Worm (Caenorhabditis elegans) whole organism, L1 larva: ENCODE measurements around the gene srx-66.
A peak's percentile ranks its signal among the peaks of the same experiment; 100 is the strongest.

Experiments used
- C04F5.9 ChIP-seq: sonication (generic microtip); optimal IDR thresholded peaks from 2 replicates; lab custom pipeline; 2016; ENCODE audit warnings: missing genetic modification characterization, missing compliant biosample characterization
- C34B4.2 ChIP-seq: sonication (generic microtip); optimal IDR thresholded peaks from 2 replicates; lab custom pipeline; 2017; ENCODE audit warnings: mild to moderate bottlenecking, missing genetic modification characterization, missing compliant biosample characterization
- F16B12.6 ChIP-seq: fragments of 150-350 bp; optimal IDR thresholded peaks from 2 replicates; lab custom pipeline; 2014; ENCODE audit warnings: missing biosample characterization, missing genetic modification characterization
- Y116A8C.19 ChIP-seq: sonication (generic microtip); optimal IDR thresholded peaks from 2 replicates; lab custom pipeline; 2016; ENCODE audit warnings: missing compliant biosample characterization, missing genetic modification characterization, borderline replicate concordance
- aha-1 ChIP-seq: fragments of 150-350 bp; optimal IDR thresholded peaks from 2 replicates; lab custom pipeline; 2014; ENCODE audit warnings: missing biosample characterization, missing genetic modification characterization
- blmp-1 ChIP-seq: fragments of 150-350 bp; optimal IDR thresholded peaks from 2 replicates; lab custom pipeline; 2014; ENCODE audit warnings: missing biosample characterization, missing genetic modification characterization
- ceh-8 ChIP-seq: fragments of 200-800 bp; sonication (Bioruptor generic); optimal IDR thresholded peaks from 2 replicates; lab custom pipeline; 2018; ENCODE audit warnings: mild to moderate bottlenecking, missing genetic modification characterization, moderate library complexity, missing compliant biosample characterization
- dpl-1 ChIP-seq, 3 experiments: fragments of 150-350 bp in 2 of 3; sonication (generic microtip) in 1 of 3; optimal IDR thresholded peaks; 2 replicates each; lab custom pipeline; 2014 to 2017; ENCODE audit warnings: missing biosample characterization in 3 of 3, missing genetic modification characterization in 3 of 3, missing genetic modification reagents in 3 of 3
- dsc-1 ChIP-seq: sonication (generic microtip); optimal IDR thresholded peaks from 2 replicates; lab custom pipeline; 2016; ENCODE audit warnings: mild to moderate bottlenecking, missing genetic modification characterization, missing compliant biosample characterization
- egl-13 ChIP-seq: sonication (generic microtip); optimal IDR thresholded peaks from 2 replicates; lab custom pipeline; 2016; ENCODE audit warnings: missing genotype, missing genetic modification reagents, missing genetic modification characterization, missing compliant biosample characterization
- elt-3 ChIP-seq, 6 experiments: fragments of 150-350 bp in 1 of 6; sonication (generic microtip); optimal IDR thresholded peaks; 2 replicates each; lab custom pipeline; 2017 to 2018; ENCODE audit warnings: missing biosample characterization in 6 of 6, missing genetic modification characterization in 6 of 6, inconsistent platforms in 1 of 6
- ets-5 ChIP-seq: fragments of 200-800 bp; sonication (Bioruptor generic); IDR thresholded peaks from 2 replicates; pipeline ENCODE4 v1.3.6; 2022; ENCODE audit warnings: missing genetic modification characterization, missing compliant biosample characterization
- fkh-8 ChIP-seq: sonication (generic microtip); optimal IDR thresholded peaks from 2 replicates; lab custom pipeline; 2016; ENCODE audit warnings: mild to moderate bottlenecking, missing genetic modification characterization, missing compliant biosample characterization
- hpl-2 ChIP-seq: fragments of 150-350 bp; optimal IDR thresholded peaks from 2 replicates; lab custom pipeline; 2014; ENCODE audit warnings: missing biosample characterization, missing genetic modification reagents, missing genetic modification characterization
- irx-1 ChIP-seq: sonication (generic microtip); optimal IDR thresholded peaks from 2 replicates; lab custom pipeline; 2016; ENCODE audit warnings: missing genetic modification characterization, missing compliant biosample characterization
- isw-1 ChIP-seq: fragments of 200-800 bp; sonication (Bioruptor generic); IDR thresholded peaks from 2 replicates; pipeline ENCODE4 v1.3.6; 2022; ENCODE audit warnings: missing genetic modification characterization, missing compliant biosample characterization
- jun-1 ChIP-seq: fragments of 150-350 bp; optimal IDR thresholded peaks from 2 replicates; lab custom pipeline; 2014; ENCODE audit warnings: missing biosample characterization, missing genetic modification reagents, missing genetic modification characterization
- lin-14 ChIP-seq: fragments of 200-800 bp; sonication (Bioruptor generic); optimal IDR thresholded peaks from 2 replicates; lab custom pipeline; 2018; ENCODE audit warnings: mild to moderate bottlenecking, missing genetic modification characterization, moderate library complexity, missing compliant biosample characterization
- lin-35 ChIP-seq, 2 experiments: fragments of 150-350 bp; optimal IDR thresholded peaks; 2 replicates each; lab custom pipeline; 2014; ENCODE audit warnings: missing biosample characterization in 2 of 2, missing genetic modification characterization in 2 of 2, missing genetic modification reagents in 2 of 2
- lin-39 ChIP-seq: fragments of 150-350 bp; optimal IDR thresholded peaks from 2 replicates; lab custom pipeline; 2014; ENCODE audit warnings: missing biosample characterization, missing genetic modification reagents, missing genetic modification characterization
- lir-3 ChIP-seq: sonication (generic microtip); optimal IDR thresholded peaks from 2 replicates; lab custom pipeline; 2016; ENCODE audit warnings: mild to moderate bottlenecking, missing genetic modification characterization, moderate library complexity, missing compliant biosample characterization; ENCODE audit not compliant: poor library complexity
- mab-9 ChIP-seq: fragments of 200-800 bp; sonication (Bioruptor generic); IDR thresholded peaks from 2 replicates; pipeline ENCODE4 v1.3.6; 2022; ENCODE audit warnings: missing genetic modification reagents, missing genetic modification characterization, missing compliant biosample characterization
- mef-2 ChIP-seq: fragments of 150-350 bp; optimal IDR thresholded peaks from 2 replicates; lab custom pipeline; 2014; ENCODE audit warnings: missing biosample characterization, missing genetic modification characterization
- nhr-71 ChIP-seq: sonication (generic microtip); optimal IDR thresholded peaks from 2 replicates; lab custom pipeline; 2016; ENCODE audit warnings: mild to moderate bottlenecking, missing genetic modification characterization, moderate library complexity, missing compliant biosample characterization
- nhr-76 ChIP-seq: sonication (generic microtip); optimal IDR thresholded peaks from 2 replicates; lab custom pipeline; 2017; ENCODE audit warnings: missing biosample characterization, missing genetic modification characterization
- nhr-77 ChIP-seq: fragments of 150-350 bp; optimal IDR thresholded peaks from 2 replicates; lab custom pipeline; 2014; ENCODE audit warnings: missing biosample characterization, missing genetic modification characterization
- pax-3 ChIP-seq: fragments of 200-800 bp; sonication (Bioruptor generic); optimal IDR thresholded peaks from 2 replicates; lab custom pipeline; 2018; ENCODE audit warnings: mild to moderate bottlenecking, missing genetic modification characterization, moderate library complexity, missing compliant biosample characterization
- rnt-1 ChIP-seq: sonication (generic microtip); optimal IDR thresholded peaks from 2 replicates; lab custom pipeline; 2016; ENCODE audit warnings: mild to moderate bottlenecking, missing genetic modification characterization, moderate library complexity, missing compliant biosample characterization
- skn-1 ChIP-seq: fragments of 150-350 bp; optimal IDR thresholded peaks from 2 replicates; lab custom pipeline; 2014; ENCODE audit warnings: missing biosample characterization, missing genetic modification characterization
- snu-23 ChIP-seq: sonication (generic microtip); optimal IDR thresholded peaks from 2 replicates; lab custom pipeline; 2016; ENCODE audit warnings: missing genetic modification characterization, missing compliant biosample characterization
- sox-4 ChIP-seq: sonication (generic microtip); optimal IDR thresholded peaks from 2 replicates; lab custom pipeline; 2016; ENCODE audit warnings: missing genetic modification characterization, missing compliant biosample characterization
- sptf-1 ChIP-seq: fragments of 150-350 bp; optimal IDR thresholded peaks from 2 replicates; lab custom pipeline; 2014; ENCODE audit warnings: missing biosample characterization, missing genetic modification characterization
- tbx-2 ChIP-seq: sonication (generic microtip); optimal IDR thresholded peaks from 2 replicates; lab custom pipeline; 2016; ENCODE audit warnings: missing genetic modification characterization, missing compliant biosample characterization
- tlp-1 ChIP-seq: fragments of 150-350 bp; optimal IDR thresholded peaks from 2 replicates; lab custom pipeline; 2014; ENCODE audit warnings: missing biosample characterization, missing genetic modification characterization
- unc-130 ChIP-seq: fragments of 150-350 bp; optimal IDR thresholded peaks from 2 replicates; lab custom pipeline; 2017; ENCODE audit warnings: missing biosample characterization, missing genetic modification characterization, inconsistent platforms
- unc-62 ChIP-seq: fragments of 150-350 bp; optimal IDR thresholded peaks from 2 replicates; lab custom pipeline; 2014; ENCODE audit warnings: missing biosample characterization, missing genetic modification reagents, missing genetic modification characterization
- vab-15 ChIP-seq: sonication (generic microtip); optimal IDR thresholded peaks from 2 replicates; lab custom pipeline; 2017; ENCODE audit warnings: missing genotype, mild to moderate bottlenecking, missing genetic modification characterization, missing compliant biosample characterization
- xbp-1 ChIP-seq: sonication (generic microtip); optimal IDR thresholded peaks from 2 replicates; lab custom pipeline; 2016; ENCODE audit warnings: missing genetic modification characterization, missing compliant biosample characterization
- zag-1 ChIP-seq: fragments of 150-350 bp; optimal IDR thresholded peaks from 2 replicates; lab custom pipeline; 2014; ENCODE audit warnings: missing biosample characterization, missing genetic modification characterization
- zip-4 ChIP-seq: fragments of 200-800 bp; sonication (Bioruptor generic); optimal IDR thresholded peaks from 2 replicates; lab custom pipeline; 2018; ENCODE audit warnings: mild to moderate bottlenecking, missing genetic modification characterization, moderate library complexity, missing compliant biosample characterization
- ztf-4 ChIP-seq: fragments of 150-350 bp; optimal IDR thresholded peaks from 2 replicates; lab custom pipeline; 2014; ENCODE audit warnings: missing biosample characterization, missing genetic modification characterization

The srx-66 gene

ce11 chrV:3884550-3884949, 34.8 kb upstream of the srx-66 start:
- peak; percentile 70 for TF ChIP-seq ceh-8 (GFP tag; lab: Kevin White, UChicago)
- no peak for TF ChIP-seq dpl-1 (GFP tag; optimal IDR thresholded peaks at IDR 0.05; lab: Kevin White, UChicago)
- TF ChIP-seq nhr-71 (tag; lab: Kevin White, UChicago) = peak; percentile 3
- no peak for TF ChIP-seq mab-9 (GFP tag; lab: Robert Waterston, UW)
- no peak for TF ChIP-seq tbx-2 (tag; lab: Kevin White, UChicago)
- TF ChIP-seq dsc-1 (tag; lab: Kevin White, UChicago) = peak; percentile 65
- TF ChIP-seq lin-14 (GFP tag; lab: Kevin White, UChicago) = no peak
- peak; percentile 38 for TF ChIP-seq fkh-8 (tag; lab: Kevin White, UChicago)

- no peak for TF ChIP-seq egl-13
- TF ChIP-seq skn-1 = no peak
- TF ChIP-seq mef-2 = no peak
- no peak for TF ChIP-seq sptf-1 (tag; lab: Kevin White, UChicago)
- TF ChIP-seq pax-3 (tag; lab: Kevin White, UChicago) = no peak
- no peak for TF ChIP-seq Y116A8C.19 (tag; lab: Kevin White, UChicago)
- TF ChIP-seq zag-1 = no peak
- TF ChIP-seq tlp-1 (tag; lab: Kevin White, UChicago) = no peak
- TF ChIP-seq nhr-76 = no peak
- no peak for TF ChIP-seq lin-39 (tag; lab: Kevin White, UChicago)
- no peak for TF ChIP-seq nhr-71 (tag; lab: Kevin White, UChicago)
- TF ChIP-seq ets-5 (GFP tag; lab: Robert Waterston, UW) = no peak
- no peak for TF ChIP-seq aha-1 (tag; lab: Kevin White, UChicago)
- no peak for TF ChIP-seq tbx-2 (tag; lab: Kevin White, UChicago)
- TF ChIP-seq F16B12.6 (tag; lab: Kevin White, UChicago) = no peak
- TF ChIP-seq isw-1 (GFP tag; lab: Robert Waterston, UW) = no peak
- no peak for TF ChIP-seq unc-62 (GFP tag; lab: Kevin White, UChicago)
- no peak for TF ChIP-seq zip-4 (GFP tag; lab: Kevin White, UChicago)
These were observed 33.3 kb upstream of the srx-66 start, which contains the start of gene nhr-124 for ce11 chrV:3886104-3886503. Gene nhr-124, minus strand, starts transcription at chrV:3886204.

ce11 chrV:3889113-3889512, 30.3 kb upstream of the srx-66 start, which contains the start of gene C17E7.13:
Gene C17E7.13, minus strand, starts transcription at chrV:3889288.
- TF ChIP-seq xbp-1 (tag; lab: Kevin White, UChicago) (no peak), sox-4 (no peak), rnt-1 (tag; lab: Kevin White, UChicago) (no peak), blmp-1 (no peak)
- TF ChIP-seq, all 84 proteins: peak for 0

ce11 chrV:3890761-3891160, 28.6 kb upstream of the srx-66 start, which contains the start of gene C17E7.9:
Gene C17E7.9, minus strand, starts transcription at chrV:3890861.
- no peak for TF ChIP-seq snu-23 (GFP tag; lab: Kevin White, UChicago)
- TF ChIP-seq jun-1 (tag; lab: Kevin White, UChicago) = no peak
- no peak for TF ChIP-seq lir-3 (tag; lab: Kevin White, UChicago)
- TF ChIP-seq mab-9 (GFP tag; lab: Robert Waterston, UW) = no peak
- TF ChIP-seq vab-15 = no peak
- TF ChIP-seq ztf-4 (tag; lab: Kevin White, UChicago) = no peak
- TF ChIP-seq egl-13 = no peak
- no peak for TF ChIP-seq tbx-2 (tag; lab: Kevin White, UChicago)
- TF ChIP-seq lin-39 (tag; lab: Kevin White, UChicago) = no peak

- TF ChIP-seq C04F5.9 (tag; lab: Kevin White, UChicago) (no peak), lin-35 (GFP tag; optimal IDR thresholded peaks at IDR 0.05; lab: Kevin White, UChicago) (no peak), unc-130 (tag; lab: Kevin White, UChicago) (no peak), unc-62 (GFP tag; lab: Kevin White, UChicago) (no peak), hpl-2 (GFP tag; lab: Kevin White, UChicago) (no peak), lir-3 (tag; lab: Kevin White, UChicago) (no peak), vab-15 (no peak), nhr-77 (tag; lab: Kevin White, UChicago) (no peak), sox-4 (no peak), blmp-1 (no peak), irx-1 (tag; lab: Kevin White, UChicago) (no peak), elt-3 (tag; optimal IDR thresholded peaks at IDR 0.05; lab: Kevin White, UChicago) (no peak), C34B4.2 (tag; lab: Kevin White, UChicago) (no peak), rnt-1 (tag; lab: Kevin White, UChicago) (no peak)
These were observed 27.5 kb upstream of the srx-66 start, which contains the start of gene C17E7.12 for ce11 chrV:3891919-3892318. Gene C17E7.12, minus strand, starts transcription at chrV:3892019.
